Worm (Caenorhabditis elegans): ENCODE measurements around the gene elpc-2.

Gene elpc-2

DNA sequence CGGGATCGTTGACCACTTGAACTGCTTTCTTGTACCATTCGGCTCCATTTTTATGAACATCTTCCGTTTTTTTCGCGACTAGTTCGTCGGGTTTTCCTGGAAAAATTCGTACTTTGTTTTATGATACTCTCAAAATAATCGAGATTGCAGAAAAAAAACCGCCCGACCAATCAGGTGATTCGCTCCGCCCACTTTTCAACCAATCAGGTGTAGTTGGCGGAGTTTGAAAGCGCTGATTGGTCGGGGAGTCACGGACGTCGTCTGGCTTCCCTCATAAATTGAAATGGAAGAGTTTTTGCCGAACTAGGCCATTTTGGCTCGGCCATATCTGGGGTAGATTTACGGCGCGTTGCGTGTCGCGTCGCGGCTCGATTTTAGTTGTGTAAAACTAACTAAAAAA is 20.9 kb upstream of the elpc-2 start:
- TF ChIP-seq lin-13 (GFP tag; optimal IDR thresholded peaks at IDR 0.05): no peak
- TF ChIP-seq zag-1 (tag; optimal IDR thresholded peaks at IDR 0.05): no peak
- no peak for TF ChIP-seq nhr-10 (tag; optimal IDR thresholded peaks at IDR 0.05)
- TF ChIP-seq ztf-1 (GFP tag; conservative IDR thresholded peaks at IDR 0.05): no peak
- no peak for TF ChIP-seq nhr-21 (tag; optimal IDR thresholded peaks at IDR 0.05)
- TF ChIP-seq dmd-4 (tag; optimal IDR thresholded peaks at IDR 0.05): no peak
- TF ChIP-seq mdl-1 (tag; optimal IDR thresholded peaks at IDR 0.05): no peak
- TF ChIP-seq R02D3.7 (tag; optimal IDR thresholded peaks at IDR 0.05): no peak
- no peak for TF ChIP-seq snpc-4 (tag; optimal IDR thresholded peaks at IDR 0.05)
- TF ChIP-seq ceh-16 (tag; optimal IDR thresholded peaks at IDR 0.05): no peak
- TF ChIP-seq ama-1 (optimal IDR thresholded peaks at IDR 0.05): no peak
- no peak for TF ChIP-seq crh-2 (tag; optimal IDR thresholded peaks at IDR 0.05)
- no peak for TF ChIP-seq nhr-25 (tag; optimal IDR thresholded peaks at IDR 0.05)
- TF ChIP-seq aly-2 (tag; optimal IDR thresholded peaks at IDR 0.05): no peak
- TF ChIP-seq ztf-11 (tag; optimal IDR thresholded peaks at IDR 0.05): no peak
- no peak for TF ChIP-seq nhr-129 (tag; optimal IDR thresholded peaks at IDR 0.05)
- no peak for TF ChIP-seq ZK546.5 (tag; optimal IDR thresholded peaks at IDR 0.05)

DNA sequence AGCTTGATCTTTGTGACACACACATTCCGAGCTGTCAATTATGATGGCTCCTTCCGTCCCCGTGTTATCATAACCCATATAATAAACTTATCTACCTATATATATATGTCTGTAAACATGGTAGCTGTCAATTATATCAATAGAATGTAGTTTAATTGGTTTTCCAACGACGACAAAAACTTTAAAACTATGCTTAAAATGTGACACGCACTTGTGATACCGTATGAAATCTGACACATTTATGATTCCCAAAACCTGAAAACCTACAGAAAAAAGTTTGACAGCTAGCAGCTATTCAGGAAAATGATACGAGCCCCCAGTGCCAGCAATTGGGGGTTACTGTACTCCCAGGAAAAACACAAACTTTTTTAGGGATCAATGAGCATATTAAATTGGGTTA is 14.8 kb upstream of the elpc-2 start:
- TF ChIP-seq sem-4 (tag; optimal IDR thresholded peaks at IDR 0.05): no peak
- TF ChIP-seq egl-27 (tag; optimal IDR thresholded peaks at IDR 0.05): no peak
- no peak for TF ChIP-seq lin-13 (GFP tag; optimal IDR thresholded peaks at IDR 0.05)
- no peak for TF ChIP-seq ZK546.5 (tag; optimal IDR thresholded peaks at IDR 0.05)
- no peak for TF ChIP-seq nhr-12 (tag; optimal IDR thresholded peaks at IDR 0.05)

DNA sequence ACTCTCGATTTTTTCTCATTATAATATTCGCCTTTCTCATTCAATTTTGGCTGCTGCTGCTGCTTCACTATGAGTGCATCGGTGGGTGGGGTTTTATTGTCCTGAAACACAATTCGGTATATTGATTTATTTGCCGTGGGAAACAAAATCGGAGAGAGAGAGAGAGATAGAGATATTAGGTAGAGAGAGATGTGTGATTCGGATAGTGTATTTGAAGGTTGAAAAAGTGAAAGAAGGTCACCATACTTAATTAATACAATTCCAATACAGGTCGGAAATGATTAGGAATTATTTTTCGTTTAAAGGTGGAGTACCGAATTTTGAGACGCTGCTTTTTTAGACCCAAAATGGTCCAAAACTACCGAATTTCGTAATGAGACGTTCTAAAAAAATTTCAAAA is 11.3 kb upstream of the elpc-2 start, which contains the start of gene tpst-1:
Gene tpst-1 (minus strand): TSS at position 101 of the 400 bp plus-strand sequence.
- TF ChIP-seq nhr-11 (tag; optimal IDR thresholded peaks at IDR 0.05) (no peak), unc-39 (tag; optimal IDR thresholded peaks at IDR 0.05) (no peak), nhr-12 (tag; optimal IDR thresholded peaks at IDR 0.05) (no peak), ZK546.5 (tag; optimal IDR thresholded peaks at IDR 0.05) (no peak), C34F6.9 (tag; optimal IDR thresholded peaks at IDR 0.05) (no peak), snpc-4 (tag; optimal IDR thresholded peaks at IDR 0.05) (no peak), ztf-4 (tag; optimal IDR thresholded peaks at IDR 0.05) (no peak), blmp-1 (tag; optimal IDR thresholded peaks at IDR 0.05; ENCODE audit: insufficient read depth) (no peak), elt-1 (tag; optimal IDR thresholded peaks at IDR 0.05) (no peak), mdl-1 (tag; optimal IDR thresholded peaks at IDR 0.05) (no peak), lin-13 (GFP tag; optimal IDR thresholded peaks at IDR 0.05) (no peak), lsy-2 (tag; optimal IDR thresholded peaks at IDR 0.05) (no peak), nhr-23 (tag; optimal IDR thresholded peaks at IDR 0.05) (no peak), F13H6.1 (tag; optimal IDR thresholded peaks at IDR 0.05) (no peak), peb-1 (tag; optimal IDR thresholded peaks at IDR 0.05) (no peak), nhr-237 (tag; optimal IDR thresholded peaks at IDR 0.05) (no peak)

DNA sequence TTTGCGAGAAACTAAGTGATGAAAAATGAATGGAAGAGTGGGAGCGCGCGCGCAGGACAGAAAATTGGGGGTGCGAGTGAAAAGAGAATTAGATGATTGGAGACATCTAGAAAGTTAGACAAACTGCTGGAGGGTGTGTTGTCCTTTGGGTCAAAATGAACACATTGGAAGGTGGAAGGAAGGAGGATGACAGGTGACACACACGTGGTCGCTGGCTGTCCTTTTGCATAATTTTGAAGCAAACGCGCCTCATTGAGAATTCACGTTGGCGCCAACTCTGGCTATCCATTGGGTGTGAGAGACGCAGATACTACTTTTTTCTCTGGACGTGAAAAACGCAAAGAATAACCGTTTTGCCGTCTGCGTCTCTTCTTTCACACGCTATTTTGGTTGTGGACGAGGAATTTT is 8.0 kb upstream of the elpc-2 start:
- peak; percentile 42 for TF ChIP-seq nhr-25 (tag; optimal IDR thresholded peaks at IDR 0.05)
- peak; percentile 24 for TF ChIP-seq nhr-21 (tag; optimal IDR thresholded peaks at IDR 0.05)
- peak in 1 of 2 experiments; percentile 7 for TF ChIP-seq lsy-2 (tag; optimal IDR thresholded peaks at IDR 0.05)
- TF ChIP-seq unc-55 (GFP tag; optimal IDR thresholded peaks at IDR 0.05): peak; percentile 3
- TF ChIP-seq fos-1 (tag; optimal IDR thresholded peaks at IDR 0.05): peak; percentile 3
- peak; percentile 38 for TF ChIP-seq C34F6.9 (tag; optimal IDR thresholded peaks at IDR 0.05)
- TF ChIP-seq nhr-129 (tag; optimal IDR thresholded peaks at IDR 0.05): peak; percentile 72

DNA sequence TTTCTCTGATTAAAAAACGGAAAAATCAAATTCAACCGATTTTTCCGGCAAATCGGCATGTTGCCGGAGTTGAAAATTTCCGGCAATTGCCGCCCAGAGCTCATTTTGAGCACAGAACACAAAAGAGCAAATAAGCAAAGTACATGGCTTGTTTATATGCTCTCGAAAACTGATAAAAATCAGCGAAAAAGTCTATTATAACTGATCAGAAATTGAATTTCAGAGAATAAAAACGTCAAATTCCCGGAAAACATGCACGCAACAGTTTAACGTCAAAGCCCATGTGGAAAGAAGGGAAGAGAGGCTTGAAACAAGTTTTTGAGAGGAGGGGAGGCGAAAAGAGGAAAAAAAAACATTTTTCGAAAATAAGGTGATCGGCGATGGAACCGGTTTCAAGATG is 4.7 kb upstream of the elpc-2 start:
- TF ChIP-seq lin-13 (GFP tag; optimal IDR thresholded peaks at IDR 0.05) (no peak), egl-27 (tag; optimal IDR thresholded peaks at IDR 0.05) (no peak), mab-5 (tag; optimal IDR thresholded peaks at IDR 0.05) (no peak), skn-1 (tag; optimal IDR thresholded peaks at IDR 0.05) (no peak), alr-1 (tag; optimal IDR thresholded peaks at IDR 0.05) (no peak)
